Fruit fly (Drosophila melanogaster): ENCODE results near the gene PolA2.
A peak's percentile ranks its signal among the peaks of the same experiment; 100 is the strongest.

PolA2 gene

dm6 chr3R:27244742-27245400 is 5.9 kb downstream of the PolA2 start, which contains the start of gene CG18766 (continued):
- peak; percentile 4 for TF ChIP-seq CG4820 (GFP tag; optimal IDR thresholded peaks at IDR 0.05)
- no peak for TF ChIP-seq CG12744 (GFP tag; optimal IDR thresholded peaks at IDR 0.05)
- TF ChIP-seq grn (GFP tag; optimal IDR thresholded peaks at IDR 0.05), result peak; percentile 41
- no peak for TF ChIP-seq CG5953 (GFP tag; IDR thresholded peaks at IDR 0.05)
- TF ChIP-seq Doc3 (GFP tag; IDR thresholded peaks at IDR 0.05; ENCODE audit: partially characterized antibody), result no peak
- peak; percentile 4 for TF ChIP-seq pros (GFP tag; optimal IDR thresholded peaks at IDR 0.05)
- TF ChIP-seq ewg (GFP tag; optimal IDR thresholded peaks at IDR 0.05), result peak; percentile 94
- peak; percentile 56 for TF ChIP-seq gro (GFP tag; optimal IDR thresholded peaks at IDR 0.05)
- peak; percentile 5 for TF ChIP-seq CG1792 (GFP tag; optimal IDR thresholded peaks at IDR 0.05)
- no peak for TF ChIP-seq fru (optimal IDR thresholded peaks at IDR 0.05)
- TF ChIP-seq Sry-δ (GFP tag; optimal IDR thresholded peaks at IDR 0.05), result peak; percentile 56
- TF ChIP-seq bsh (GFP tag; optimal IDR thresholded peaks at IDR 0.05), result no peak
- TF ChIP-seq yki (optimal IDR thresholded peaks at IDR 0.05), result no peak
- peak; percentile 58; the same call in 1 of the 3 replicates for TF ChIP-seq CG34422 (GFP tag; IDR thresholded peaks at IDR 0.05)
- TF ChIP-seq CG15514 (GFP tag; optimal IDR thresholded peaks at IDR 0.05), result peak; percentile 64
- TF ChIP-seq nmo (GFP tag; optimal IDR thresholded peaks at IDR 0.05), result peak; percentile 52
- TF ChIP-seq odd (GFP tag; optimal IDR thresholded peaks at IDR 0.05), result no peak
- TF ChIP-seq ATbp (GFP tag; optimal IDR thresholded peaks at IDR 0.05), result no peak
- TF ChIP-seq CG2116 (GFP tag; optimal IDR thresholded peaks at IDR 0.05), result peak; percentile 39
- no peak for TF ChIP-seq CG10959 (GFP tag; IDR thresholded peaks at IDR 0.05)
- no peak for TF ChIP-seq bbx (GFP tag; IDR thresholded peaks at IDR 0.05; ENCODE audit: partially characterized antibody)
- peak; percentile 41; the same call in 1 of the 2 replicates for TF ChIP-seq Bgb (GFP tag; IDR thresholded peaks at IDR 0.05; ENCODE audit: partially characterized antibody)
- TF ChIP-seq CoRest (tag; optimal IDR thresholded peaks at IDR 0.05), result peak; percentile 23
- no peak for TF ChIP-seq gcm2 (GFP tag; optimal IDR thresholded peaks at IDR 0.05)
- no peak for TF ChIP-seq HLH3B (GFP tag; IDR thresholded peaks at IDR 0.05)
- no peak for TF ChIP-seq dysf (GFP tag; IDR thresholded peaks at IDR 0.05)
- TF ChIP-seq CG8359 (GFP tag; optimal IDR thresholded peaks at IDR 0.05; ENCODE audit: borderline replicate concordance), result no peak
- TF ChIP-seq CG30020 (tag; optimal IDR thresholded peaks at IDR 0.05), result no peak
- peak; percentile 61 for TF ChIP-seq slbo (GFP tag; IDR thresholded peaks at IDR 0.05)
- no peak for TF ChIP-seq nau (GFP tag; optimal IDR thresholded peaks at IDR 0.05)
- no peak for TF ChIP-seq ara (GFP tag; IDR thresholded peaks at IDR 0.05)
- TF ChIP-seq CG12155 (GFP tag; optimal IDR thresholded peaks at IDR 0.05), result no peak
- TF ChIP-seq C15 (GFP tag; IDR thresholded peaks at IDR 0.05), result no peak
- peak; percentile 31 for TF ChIP-seq CG3995 (GFP tag; optimal IDR thresholded peaks at IDR 0.05)
- no peak for TF ChIP-seq ro (GFP tag; IDR thresholded peaks at IDR 0.05)
- no peak for TF ChIP-seq CG11560 (tag; IDR thresholded peaks at IDR 0.05)
- no peak for TF ChIP-seq CG7963 (GFP tag; IDR thresholded peaks at IDR 0.05; ENCODE audit: partially characterized antibody)
- no peak for TF ChIP-seq CG11695 (GFP tag; IDR thresholded peaks at IDR 0.05)
- TF ChIP-seq Sry-β (GFP tag; optimal IDR thresholded peaks at IDR 0.05), result no peak
- TF ChIP-seq CG13296 (GFP tag; optimal IDR thresholded peaks at IDR 0.05), result no peak
- no peak for TF ChIP-seq Tbp (GFP tag; optimal IDR thresholded peaks at IDR 0.05)
- TF ChIP-seq CG6272 (GFP tag; IDR thresholded peaks at IDR 0.05), result no peak
- no peak for TF ChIP-seq CG7928 (GFP tag; optimal IDR thresholded peaks at IDR 0.05)
- TF ChIP-seq CG5180 (GFP tag; optimal IDR thresholded peaks at IDR 0.05), result no peak
- 0 out of 2 replicates have a peak, but pooled peaks have one; percentile 22 for TF ChIP-seq cas (GFP tag; IDR thresholded peaks at IDR 0.05)
- no peak for TF ChIP-seq lbe (GFP tag; optimal IDR thresholded peaks at IDR 0.05)
- TF ChIP-seq pita (GFP tag; optimal IDR thresholded peaks at IDR 0.05), result no peak
- TF ChIP-seq Nf-YA (GFP tag; IDR thresholded peaks at IDR 0.05), result no peak
- no peak for TF ChIP-seq Elba2 (GFP tag; optimal IDR thresholded peaks at IDR 0.05)
- TF ChIP-seq D19A (tag; optimal IDR thresholded peaks at IDR 0.05), result peak; percentile 58
- no peak for TF ChIP-seq sima (GFP tag; optimal IDR thresholded peaks at IDR 0.05)

Data from whole organism, embryonic.